Fruit fly (Drosophila melanogaster): ENCODE results near the gene chp.

The chp gene

DNA sequence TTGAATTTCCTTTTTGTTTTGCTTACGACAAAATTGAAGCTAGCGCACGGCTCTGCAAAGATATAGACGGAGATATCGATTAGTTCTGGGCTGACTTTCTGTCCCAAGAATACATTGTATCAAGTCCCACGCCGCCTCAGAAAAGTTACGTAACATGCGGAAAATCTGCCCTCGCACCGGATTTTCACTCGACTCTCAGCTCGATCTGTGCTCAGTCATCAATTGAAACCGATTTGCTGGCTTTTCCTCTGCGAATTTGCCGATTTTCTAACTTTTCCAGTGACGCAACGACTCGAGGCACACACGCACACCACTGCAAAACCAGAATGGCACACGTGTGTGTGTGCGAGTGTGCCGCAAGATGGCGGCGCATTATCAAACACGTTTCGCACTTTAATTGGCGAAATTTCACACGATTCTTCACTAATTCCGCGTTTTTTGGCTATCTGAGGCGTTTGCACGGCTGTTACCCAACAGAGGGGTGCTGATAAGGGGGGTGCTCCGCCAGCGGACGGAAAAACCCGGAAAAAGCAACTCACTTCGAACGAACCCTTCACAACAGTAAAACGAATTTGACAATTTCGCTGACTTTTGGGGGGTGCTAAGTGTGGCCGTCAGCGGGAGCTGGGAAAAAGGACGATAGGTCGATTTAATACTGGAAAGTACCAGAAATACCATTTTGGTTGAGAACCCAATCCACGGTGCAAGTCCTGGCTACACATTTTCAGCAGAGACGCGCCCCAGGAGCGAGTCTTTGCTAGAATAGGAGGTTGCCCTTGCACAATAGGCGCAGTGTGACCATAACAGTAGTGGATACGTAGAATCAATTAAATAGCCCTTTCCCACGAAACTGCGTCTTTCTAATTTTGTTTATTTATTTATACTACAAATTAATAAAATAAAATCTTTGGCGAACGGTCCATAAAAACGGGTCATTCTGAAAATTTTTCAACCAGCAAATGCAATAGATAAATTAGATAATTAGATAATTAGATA lies 8.8 kb upstream of the chp start, which contains the start of gene ATPsynC (continued):
- TF ChIP-seq odd (GFP tag; optimal IDR thresholded peaks at IDR 0.05): peak; percentile 59
- no peak for TF ChIP-seq CG30431 (GFP tag; optimal IDR thresholded peaks at IDR 0.05)
- no peak for TF ChIP-seq CG3847 (GFP tag; IDR thresholded peaks at IDR 0.05)
- TF ChIP-seq CG34422 (GFP tag; IDR thresholded peaks at IDR 0.05): no peak
- TF ChIP-seq CkIIα-i1 (GFP tag; IDR thresholded peaks at IDR 0.05): no peak
- TF ChIP-seq hth (optimal IDR thresholded peaks at IDR 0.05): no peak
- no peak for TF ChIP-seq Asciz (GFP tag; optimal IDR thresholded peaks at IDR 0.05)
- TF ChIP-seq Taf1 (GFP tag; IDR thresholded peaks at IDR 0.05): no peak
- no peak for TF ChIP-seq unc-4 (GFP tag; IDR thresholded peaks at IDR 0.05; ENCODE audit: partially characterized antibody)
- TF ChIP-seq Abd-B (GFP tag; optimal IDR thresholded peaks at IDR 0.05): peak; percentile 19
- peak; percentile 16 for TF ChIP-seq zfh2 (GFP tag; optimal IDR thresholded peaks at IDR 0.05)
- TF ChIP-seq Adf1 (GFP tag; IDR thresholded peaks at IDR 0.05): no peak
- TF ChIP-seq CG17385 (GFP tag; optimal IDR thresholded peaks at IDR 0.05): peak; percentile 49
- TF ChIP-seq Opbp (GFP tag; IDR thresholded peaks at IDR 0.05; ENCODE audit: partially characterized antibody): no peak
- TF ChIP-seq Hey (tag; optimal IDR thresholded peaks at IDR 0.05): no peak
- no peak for TF ChIP-seq NFAT (GFP tag; IDR thresholded peaks at IDR 0.05)
- peak; percentile 55 for TF ChIP-seq CG4328 (GFP tag; optimal IDR thresholded peaks at IDR 0.05)
- peak; percentile 27 for TF ChIP-seq caup (GFP tag; optimal IDR thresholded peaks at IDR 0.05; ENCODE audit: severe bottlenecking)
- no peak for TF ChIP-seq CG2875 (GFP tag; optimal IDR thresholded peaks at IDR 0.05)
- TF ChIP-seq bsh (GFP tag; optimal IDR thresholded peaks at IDR 0.05): peak in 1 of 2 experiments; percentile 53
- peak; percentile 35 for TF ChIP-seq CG12299 (tag; optimal IDR thresholded peaks at IDR 0.05)
- peak; percentile 96 for TF ChIP-seq phol (tag; optimal IDR thresholded peaks at IDR 0.05)
- TF ChIP-seq CG14014 (GFP tag; IDR thresholded peaks at IDR 0.05): no peak
- TF ChIP-seq luna (GFP tag; optimal IDR thresholded peaks at IDR 0.05): no peak
- no peak for TF ChIP-seq toy (GFP tag; IDR thresholded peaks at IDR 0.05)
- TF ChIP-seq Mrtf (GFP tag; IDR thresholded peaks at IDR 0.05): no peak
- peak; percentile 70 for TF ChIP-seq CG7928 (GFP tag; optimal IDR thresholded peaks at IDR 0.05)
- peak; percentile 17 for TF ChIP-seq CG3995 (GFP tag; optimal IDR thresholded peaks at IDR 0.05)
- no peak for TF ChIP-seq Dip3 (GFP tag; optimal IDR thresholded peaks at IDR 0.05)
- peak in 1 of 2 experiments; percentile 67 for TF ChIP-seq Dfd (GFP tag; optimal IDR thresholded peaks at IDR 0.05)
- peak; percentile 41 for TF ChIP-seq Mad (GFP tag; optimal IDR thresholded peaks at IDR 0.05)
- TF ChIP-seq CG6175 (GFP tag; IDR thresholded peaks at IDR 0.05): no peak
- peak; percentile 12 for TF ChIP-seq CG9609 (GFP tag; optimal IDR thresholded peaks at IDR 0.05)
- no peak for TF ChIP-seq Trl (optimal IDR thresholded peaks at IDR 0.05)
- TF ChIP-seq Trl (GFP tag; optimal IDR thresholded peaks at IDR 0.05): no peak
- peak; percentile 11 for TF ChIP-seq D19A (tag; optimal IDR thresholded peaks at IDR 0.05)
- TF ChIP-seq Bdp1 (GFP tag; optimal IDR thresholded peaks at IDR 0.05): peak; percentile 24
- TF ChIP-seq CG9932 (GFP tag; IDR thresholded peaks at IDR 0.05): no peak
- no peak for TF ChIP-seq CG12942 (GFP tag; optimal IDR thresholded peaks at IDR 0.05)
- peak; percentile 39 for TF ChIP-seq CG2120 (GFP tag; optimal IDR thresholded peaks at IDR 0.05)
- TF ChIP-seq CG14710 (tag; optimal IDR thresholded peaks at IDR 0.05): peak; percentile 79
- peak; percentile 94 for TF ChIP-seq Ets97D (GFP tag; optimal IDR thresholded peaks at IDR 0.05)
- TF ChIP-seq sug (tag; optimal IDR thresholded peaks at IDR 0.05): peak; percentile 83
- no peak for TF ChIP-seq crol (GFP tag; IDR thresholded peaks at IDR 0.05)
- peak; percentile 48 for TF ChIP-seq CG7786 (GFP tag; optimal IDR thresholded peaks at IDR 0.05)
- TF ChIP-seq bab2 (GFP tag; optimal IDR thresholded peaks at IDR 0.05): no peak
- TF ChIP-seq CG10654 (GFP tag; optimal IDR thresholded peaks at IDR 0.05): no peak
- TF ChIP-seq CG1529 (GFP tag; optimal IDR thresholded peaks at IDR 0.05): no peak
- no peak for TF ChIP-seq chif (GFP tag; optimal IDR thresholded peaks at IDR 0.05)
- TF ChIP-seq Hsf (GFP tag; optimal IDR thresholded peaks at IDR 0.05): peak; percentile 44

Data from whole organism, embryonic.